Worm (Caenorhabditis elegans) whole organism, mixed stage, embryonic: ENCODE data around the gene srg-17.
A peak's percentile ranks its signal among the peaks of the same experiment; 100 is the strongest.

Source experiments
- M03D4.4 ChIP-seq: sonication (generic microtip); optimal IDR thresholded peaks from 2 replicates; lab custom pipeline; 2017; ENCODE audit warnings: mild to moderate bottlenecking, missing genetic modification characterization, missing compliant biosample characterization
- bed-3 ChIP-seq: fragments of 200-800 bp; sonication (Bioruptor generic); optimal IDR thresholded peaks from 3 replicates; lab custom pipeline; 2018; ENCODE audit warnings: mild to moderate bottlenecking, missing genetic modification characterization, moderate library complexity, missing compliant biosample characterization
- blmp-1 ChIP-seq: fragments of 150-350 bp; optimal IDR thresholded peaks from 2 replicates; lab custom pipeline; 2014; ENCODE audit warnings: missing biosample characterization, missing genetic modification characterization
- ceh-39 ChIP-seq: fragments of 150-350 bp; optimal IDR thresholded peaks from 2 replicates; lab custom pipeline; 2014; ENCODE audit warnings: missing biosample characterization, missing genetic modification characterization
- ceh-83 ChIP-seq: fragments of 200-800 bp; sonication (Bioruptor generic); optimal IDR thresholded peaks from 2 replicates; lab custom pipeline; 2018; ENCODE audit warnings: mild to moderate bottlenecking, missing genetic modification characterization, missing compliant biosample characterization
- cnd-1 ChIP-seq: fragments of 200-800 bp; sonication (Bioruptor generic); optimal IDR thresholded peaks from 2 replicates; lab custom pipeline; 2018; ENCODE audit warnings: mild to moderate bottlenecking, missing genetic modification characterization, missing compliant biosample characterization
- drap-1 ChIP-seq: fragments of 200-800 bp; sonication (Bioruptor generic); optimal IDR thresholded peaks from 3 replicates; lab custom pipeline; 2018; ENCODE audit warnings: mild to moderate bottlenecking, missing genetic modification characterization, missing compliant biosample characterization
- elt-3 ChIP-seq: fragments of 150-350 bp; optimal IDR thresholded peaks from 2 replicates; lab custom pipeline; 2014; ENCODE audit warnings: missing biosample characterization, missing genetic modification characterization
- ham-2 ChIP-seq: fragments of 200-800 bp; sonication (Bioruptor generic); optimal IDR thresholded peaks from 2 replicates; lab custom pipeline; 2018; ENCODE audit warnings: mild to moderate bottlenecking, missing genetic modification characterization, missing compliant biosample characterization
- hlh-1 ChIP-seq: fragments of 150-350 bp; optimal IDR thresholded peaks from 2 replicates; lab custom pipeline; 2014; ENCODE audit warnings: missing biosample characterization, missing genetic modification reagents, missing genetic modification characterization
- lin-13 ChIP-seq: fragments of 150-350 bp; optimal IDR thresholded peaks from 2 replicates; lab custom pipeline; 2014; ENCODE audit warnings: missing biosample characterization, missing genetic modification characterization
- lin-32 ChIP-seq: fragments of 200-800 bp; sonication (Bioruptor generic); optimal IDR thresholded peaks from 2 replicates; lab custom pipeline; 2018; ENCODE audit warnings: mild to moderate bottlenecking, missing genetic modification characterization, missing compliant biosample characterization
- lsy-2 ChIP-seq: fragments of 150-350 bp; optimal IDR thresholded peaks from 2 replicates; lab custom pipeline; 2014; ENCODE audit warnings: missing biosample characterization, missing genetic modification characterization
- mab-5 ChIP-seq: fragments of 150-350 bp; optimal IDR thresholded peaks from 2 replicates; lab custom pipeline; 2014; ENCODE audit warnings: missing biosample characterization, missing genetic modification characterization
- mep-1 ChIP-seq: fragments of 150-350 bp; optimal IDR thresholded peaks from 2 replicates; lab custom pipeline; 2017; ENCODE audit warnings: missing biosample characterization, missing genetic modification reagents, missing genetic modification characterization, inconsistent platforms
- mls-2 ChIP-seq: sonication (generic microtip); optimal IDR thresholded peaks from 2 replicates; lab custom pipeline; 2016; ENCODE audit warnings: mild to moderate bottlenecking, missing genetic modification characterization, moderate library complexity, missing compliant biosample characterization
- nhr-12 ChIP-seq: fragments of 150-350 bp; optimal IDR thresholded peaks from 2 replicates; lab custom pipeline; 2014; ENCODE audit warnings: missing biosample characterization, missing genetic modification characterization
- nhr-2 ChIP-seq: fragments of 150-350 bp; optimal IDR thresholded peaks from 2 replicates; lab custom pipeline; 2014; ENCODE audit warnings: missing biosample characterization, missing genetic modification characterization
- nhr-237 ChIP-seq: fragments of 150-350 bp; optimal IDR thresholded peaks from 2 replicates; lab custom pipeline; 2014; ENCODE audit warnings: missing biosample characterization, missing genetic modification characterization
- nhr-28 ChIP-seq: fragments of 150-350 bp; optimal IDR thresholded peaks from 2 replicates; lab custom pipeline; 2014; ENCODE audit warnings: missing biosample characterization, missing genetic modification characterization
- nhr-76 ChIP-seq: sonication (generic microtip); optimal IDR thresholded peaks from 2 replicates; lab custom pipeline; 2017; ENCODE audit warnings: missing biosample characterization, missing genetic modification characterization
- pha-4 ChIP-seq: fragments of 150-350 bp; optimal IDR thresholded peaks from 2 replicates; lab custom pipeline; 2018; ENCODE audit warnings: missing biosample characterization, missing genetic modification reagents, missing genetic modification characterization
- sem-2 ChIP-seq: fragments of 200-800 bp; sonication (Bioruptor generic); optimal IDR thresholded peaks from 2 replicates; lab custom pipeline; 2018; ENCODE audit warnings: mild to moderate bottlenecking, missing genetic modification characterization, missing compliant biosample characterization
- snpc-4 ChIP-seq: fragments of 150-350 bp; optimal IDR thresholded peaks from 2 replicates; lab custom pipeline; 2014; ENCODE audit warnings: missing biosample characterization, missing genetic modification characterization
- sptf-1 ChIP-seq: sonication (generic microtip); optimal IDR thresholded peaks from 2 replicates; lab custom pipeline; 2017; ENCODE audit warnings: mild to moderate bottlenecking, missing genetic modification characterization, moderate library complexity, missing compliant biosample characterization
- unc-120 ChIP-seq: sonication (generic microtip); optimal IDR thresholded peaks from 2 replicates; lab custom pipeline; 2017; ENCODE audit warnings: missing genetic modification characterization, missing compliant biosample characterization; ENCODE audit not compliant: poor library complexity, severe bottlenecking
- unc-39 ChIP-seq: fragments of 150-350 bp; optimal IDR thresholded peaks from 2 replicates; lab custom pipeline; 2014; ENCODE audit warnings: missing biosample characterization, missing genetic modification characterization
- zip-8 ChIP-seq: fragments of 150-350 bp; optimal IDR thresholded peaks from 2 replicates; lab custom pipeline; 2014; ENCODE audit warnings: missing biosample characterization, missing genetic modification characterization
- ztf-11 ChIP-seq: fragments of 150-350 bp; optimal IDR thresholded peaks from 2 replicates; lab custom pipeline; 2014; ENCODE audit warnings: missing biosample characterization, missing genetic modification characterization

srg-17 gene

ce11 chrII:12460602-12461453 is 12.7 kb upstream of the srg-17 start, which contains the start of gene tag-280:
Gene tag-280 (plus strand): TSS chrII:12460652.
- TF ChIP-seq M03D4.4 (tag; lab: Kevin White, UChicago) (no peak), ceh-39 (no peak), cnd-1 (tag; lab: Kevin White, UChicago) (no peak), lin-13 (tag; lab: Kevin White, UChicago) (no peak), nhr-28 (tag; lab: Kevin White, UChicago) (no peak), pha-4 (tag; lab: Kevin White, UChicago) (no peak)

DNA sequence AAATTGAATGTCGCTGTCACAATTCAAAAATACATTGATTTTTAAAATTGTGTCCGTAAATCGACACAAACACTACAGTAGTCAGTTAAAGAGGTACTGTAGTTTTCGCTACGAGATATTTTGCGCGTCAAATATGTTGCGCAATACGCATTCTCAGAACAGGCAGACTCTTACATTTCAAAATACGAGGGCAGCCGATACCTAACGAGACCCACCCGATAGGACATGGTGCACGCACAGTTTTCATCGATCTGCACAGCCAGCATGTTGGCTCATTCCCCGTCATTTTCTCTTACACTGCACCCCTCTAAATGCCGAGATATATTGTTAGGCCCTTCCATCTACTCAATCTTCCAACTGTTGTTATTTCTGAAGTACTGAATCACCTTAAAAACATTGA is 11.3 kb upstream of the srg-17 start, which contains the start of gene F15A4.2:
F15A4.2 (plus strand) TSS at position 301 of the 400 bp plus-strand sequence.
- TF ChIP-seq lsy-2 (tag; lab: Kevin White, UChicago) = peak; percentile 12
- TF ChIP-seq nhr-2 (tag; lab: Kevin White, UChicago) = no peak
- no peak for TF ChIP-seq sem-2
- TF ChIP-seq mep-1 (tag; lab: Kevin White, UChicago) = no peak
- no peak for TF ChIP-seq lin-32 (GFP tag; lab: Kevin White, UChicago)
- TF ChIP-seq ztf-11 = no peak
- TF ChIP-seq ceh-39 = peak; percentile 66
- TF ChIP-seq zip-8 (tag; lab: Kevin White, UChicago) = peak; percentile 29
- no peak for TF ChIP-seq unc-120 (tag; lab: Kevin White, UChicago)

DNA sequence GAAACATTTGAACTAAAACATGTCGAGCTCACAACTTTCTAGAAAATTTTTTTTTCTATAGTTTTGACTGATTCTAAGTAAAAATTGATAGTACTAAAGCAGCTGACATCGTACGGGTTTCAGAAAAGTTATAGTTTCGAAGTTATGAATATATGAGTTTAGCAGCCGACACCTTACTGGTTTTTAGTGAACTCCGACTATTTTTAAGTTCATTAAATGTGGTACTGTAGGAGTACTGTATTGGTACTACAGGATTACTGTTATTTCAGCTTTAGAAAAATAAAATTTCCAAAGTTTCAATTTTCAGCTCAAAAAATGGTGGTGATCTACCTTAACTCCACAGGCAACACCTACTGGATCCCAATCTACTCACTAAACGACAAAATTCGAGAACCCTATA is 7.9 kb upstream of the srg-17 start, which contains the start of gene sre-37:
sre-37 (plus strand) TSS at position 301 of the 400 bp plus-strand sequence.
- no peak for TF ChIP-seq sptf-1

- TF ChIP-seq ham-2 = no peak
- TF ChIP-seq sem-2 = no peak
- no peak for TF ChIP-seq nhr-76 (tag; lab: Kevin White, UChicago)
- TF ChIP-seq mls-2 = no peak
- TF ChIP-seq nhr-2 (tag; lab: Kevin White, UChicago) = no peak
- TF ChIP-seq ceh-83 = no peak
- TF ChIP-seq unc-120 (tag; lab: Kevin White, UChicago) = no peak
- TF ChIP-seq nhr-28 (tag; lab: Kevin White, UChicago) = no peak
- TF ChIP-seq hlh-1 (tag; lab: Kevin White, UChicago) = no peak
- TF ChIP-seq lin-13 (tag; lab: Kevin White, UChicago) = no peak
Observed at ce11 chrII:12467047-12467446, 6.5 kb upstream of the srg-17 start, which contains the start of gene srg-16. Gene srg-16 (plus strand): TSS chrII:12467133.

- TF ChIP-seq unc-39 (tag; lab: Kevin White, UChicago) (no peak), sem-2 (no peak), elt-3 (tag; lab: Kevin White, UChicago) (no peak), nhr-76 (tag; lab: Kevin White, UChicago) (no peak), cnd-1 (tag; lab: Kevin White, UChicago) (no peak), drap-1 (no peak), lin-13 (tag; lab: Kevin White, UChicago) (no peak), ztf-11 (no peak), lin-32 (GFP tag; lab: Kevin White, UChicago) (no peak), nhr-12 (tag; lab: Kevin White, UChicago) (no peak), snpc-4 (tag; lab: Kevin White, UChicago) (no peak), lsy-2 (tag; lab: Kevin White, UChicago) (no peak), nhr-237 (tag; lab: Kevin White, UChicago) (no peak), blmp-1 (tag; lab: Kevin White, UChicago) (no peak), sptf-1 (no peak), ceh-83 (no peak), mab-5 (no peak), bed-3 (GFP tag; lab: Kevin White, UChicago) (no peak), mls-2 (no peak)
Observed at ce11 chrII:12471138-12471855, 2.2 kb upstream of the srg-17 start, which contains the start of the genes F15A4.5 and phat-8. Gene F15A4.5 (minus strand): TSS chrII:12471238. Gene phat-8 (plus strand): TSS chrII:12471805.
